Fruit fly (Drosophila melanogaster): ENCODE results near the gene CG13073.

CG13073 gene

DNA sequence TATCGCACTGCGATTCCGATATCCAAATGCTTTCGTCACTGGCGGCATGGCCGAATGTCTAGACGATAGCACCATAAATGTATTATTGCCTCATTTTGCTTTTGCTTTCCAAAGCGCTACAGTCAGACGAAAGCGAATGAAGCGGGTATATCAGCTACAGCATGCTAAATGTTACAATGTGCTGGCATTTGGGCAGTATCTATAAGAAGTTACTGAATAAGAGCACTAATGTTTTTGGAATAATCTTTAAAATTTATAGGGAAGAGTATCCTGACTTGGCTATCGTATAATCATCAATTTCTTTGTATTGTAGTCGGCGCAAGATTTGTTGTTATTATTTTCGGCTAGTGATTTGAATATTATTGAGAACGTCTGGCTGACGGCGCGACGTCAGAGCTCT lies 13.9 kb downstream of the CG13073 start (continued):
- TF ChIP-seq Max (GFP tag; optimal IDR thresholded peaks at IDR 0.05) (peak; percentile 63), bsh (GFP tag; optimal IDR thresholded peaks at IDR 0.05) (peak in 1 of 2 experiments; percentile 51), eve (GFP tag; optimal IDR thresholded peaks at IDR 0.05) (peak in 1 of 2 experiments; percentile 35), CG4820 (GFP tag; optimal IDR thresholded peaks at IDR 0.05) (peak; percentile 55), CG11723 (GFP tag; optimal IDR thresholded peaks at IDR 0.05) (no peak), PHDP (tag; optimal IDR thresholded peaks at IDR 0.05) (peak; percentile 80), CG3838 (GFP tag; optimal IDR thresholded peaks at IDR 0.05) (no peak), Trl (optimal IDR thresholded peaks at IDR 0.05) (no peak), Trl (GFP tag; optimal IDR thresholded peaks at IDR 0.05) (peak; percentile 88), sisA (GFP tag; IDR thresholded peaks at IDR 0.05) (no peak), stc (GFP tag; IDR thresholded peaks at IDR 0.05) (peak; percentile 76), so (GFP tag; IDR thresholded peaks at IDR 0.05) (peak; percentile 63; the same call in 1 of the 3 replicates), Side (GFP tag; optimal IDR thresholded peaks at IDR 0.05) (peak; percentile 64), Gug (GFP tag; IDR thresholded peaks at IDR 0.05) (peak; percentile 86; the same call in 3 of the 4 replicates), CG17186 (GFP tag; optimal IDR thresholded peaks at IDR 0.05) (no peak), sima (GFP tag; optimal IDR thresholded peaks at IDR 0.05) (no peak), Dref (GFP tag; IDR thresholded peaks at IDR 0.05) (no peak), Hmx (GFP tag; optimal IDR thresholded peaks at IDR 0.05) (peak; percentile 43), CG12391 (tag; optimal IDR thresholded peaks at IDR 0.05) (peak; percentile 59), CG8478 (optimal IDR thresholded peaks at IDR 0.05) (no peak), CG8290 (GFP tag; optimal IDR thresholded peaks at IDR 0.05) (no peak), CG8290 (tag; optimal IDR thresholded peaks at IDR 0.05) (peak in 1 of 2 experiments; percentile 94), crp (GFP tag; optimal IDR thresholded peaks at IDR 0.05) (peak in 1 of 2 experiments; percentile 8), Optix (GFP tag; IDR thresholded peaks at IDR 0.05) (no peak; the same call in 2 of the 3 replicates), D19A (tag; optimal IDR thresholded peaks at IDR 0.05) (peak; percentile 91), fd96Cb (tag; optimal IDR thresholded peaks at IDR 0.05) (peak; percentile 68), ems (GFP tag; optimal IDR thresholded peaks at IDR 0.05) (peak; percentile 78), CG30020 (tag; optimal IDR thresholded peaks at IDR 0.05) (no peak), B-H2 (GFP tag; optimal IDR thresholded peaks at IDR 0.05) (no peak), trh (GFP tag; optimal IDR thresholded peaks at IDR 0.05) (no peak), CG18619 (GFP tag; optimal IDR thresholded peaks at IDR 0.05) (peak; percentile 58), CTCF (GFP tag; optimal IDR thresholded peaks at IDR 0.05) (peak; percentile 15), corto (GFP tag; optimal IDR thresholded peaks at IDR 0.05) (peak; percentile 30), CG15479 (GFP tag; optimal IDR thresholded peaks at IDR 0.05) (no peak), Atf-2 (GFP tag; optimal IDR thresholded peaks at IDR 0.05) (peak; percentile 65), CG18599 (GFP tag; optimal IDR thresholded peaks at IDR 0.05) (peak; percentile 90), Ravus (GFP tag; IDR thresholded peaks at IDR 0.05) (peak; percentile 67), gcm (GFP tag; optimal IDR thresholded peaks at IDR 0.05) (peak; percentile 16), h (optimal IDR thresholded peaks at IDR 0.05) (no peak), sens-2 (GFP tag; IDR thresholded peaks at IDR 0.05) (peak; percentile 58; the same call in 1 of the 2 replicates), Aef1 (GFP tag; IDR thresholded peaks at IDR 0.05) (peak; percentile 90), wdn (GFP tag; IDR thresholded peaks at IDR 0.05) (peak; percentile 81), Bgb (GFP tag; IDR thresholded peaks at IDR 0.05; ENCODE audit: partially characterized antibody) (no peak), CG10959 (GFP tag; IDR thresholded peaks at IDR 0.05) (peak; percentile 47; the same call in 1 of the 2 replicates), CG6272 (GFP tag; IDR thresholded peaks at IDR 0.05) (no peak), p53 (GFP tag; optimal IDR thresholded peaks at IDR 0.05) (no peak), vnd (GFP tag; IDR thresholded peaks at IDR 0.05; ENCODE audit: partially characterized antibody) (no peak), CG1792 (GFP tag; optimal IDR thresholded peaks at IDR 0.05) (peak; percentile 67), btn (GFP tag; optimal IDR thresholded peaks at IDR 0.05) (peak; percentile 42), Dfd (GFP tag; optimal IDR thresholded peaks at IDR 0.05) (no peak), YL-1 (GFP tag; optimal IDR thresholded peaks at IDR 0.05) (no peak), Dp (GFP tag; optimal IDR thresholded peaks at IDR 0.05) (no peak), scrt (GFP tag; optimal IDR thresholded peaks at IDR 0.05) (peak; percentile 72)

Data from whole organism, embryonic.